Worm (Caenorhabditis elegans): ENCODE results near the gene hrde-1.

ce11 chrIII:4176109-4176596 is at the start of gene hrde-1, which contains the start of gene C16C10.13:
- TF ChIP-seq elt-2 (tag; optimal IDR thresholded peaks at IDR 0.05), result no peak
- no peak for TF ChIP-seq lin-39 (tag; optimal IDR thresholded peaks at IDR 0.05)
- TF ChIP-seq nhr-23 (tag; optimal IDR thresholded peaks at IDR 0.05), result no peak
- no peak for TF ChIP-seq nhr-76 (tag; optimal IDR thresholded peaks at IDR 0.05)
- TF ChIP-seq snpc-4 (tag; optimal IDR thresholded peaks at IDR 0.05), result no peak
- TF ChIP-seq sea-2 (GFP tag; optimal IDR thresholded peaks at IDR 0.05), result no peak

All from whole organism, L3 larva.